Worm (Caenorhabditis elegans) whole organism, late embryonic: ENCODE results near the gene ZK105.3.

Experiments
- F13H6.1 ChIP-seq: sonication (generic microtip); optimal IDR thresholded peaks from 2 replicates; lab custom pipeline; 2016; ENCODE audit warnings: missing genetic modification characterization, missing compliant biosample characterization
- ama-1 ChIP-seq: fragments of 150-350 bp; optimal IDR thresholded peaks from 2 replicates; lab custom pipeline; 2014
- ceh-9 ChIP-seq: sonication (generic microtip); optimal IDR thresholded peaks from 2 replicates; lab custom pipeline; 2016; ENCODE audit warnings: mild to moderate bottlenecking, missing genetic modification characterization, inconsistent platforms, missing compliant biosample characterization
- hlh-13 ChIP-seq: fragments of 200-800 bp; sonication (Bioruptor generic); optimal IDR thresholded peaks from 2 replicates; lab custom pipeline; 2018; ENCODE audit warnings: mild to moderate bottlenecking, missing genetic modification characterization, missing compliant biosample characterization
- hlh-8 ChIP-seq: sonication (generic microtip); optimal IDR thresholded peaks from 2 replicates; lab custom pipeline; 2016; ENCODE audit warnings: missing genotype, missing genetic modification characterization, missing compliant biosample characterization
- nfya-1 ChIP-seq: sonication (generic microtip); optimal IDR thresholded peaks from 2 replicates; lab custom pipeline; 2017; ENCODE audit warnings: missing genetic modification characterization, mild to moderate bottlenecking, missing compliant biosample characterization, antibody characterized with exemption, moderate library complexity
- nhr-11 ChIP-seq: fragments of 150-350 bp; optimal IDR thresholded peaks from 2 replicates; lab custom pipeline; 2014; ENCODE audit warnings: missing biosample characterization, missing genetic modification characterization
- nhr-232 ChIP-seq: sonication (generic microtip); optimal IDR thresholded peaks from 2 replicates; lab custom pipeline; 2016; ENCODE audit warnings: missing genetic modification characterization, missing compliant biosample characterization
- pat-9 ChIP-seq: fragments of 200-800 bp; sonication (Bioruptor generic); optimal IDR thresholded peaks from 2 replicates; lab custom pipeline; 2018; ENCODE audit warnings: mild to moderate bottlenecking, missing genetic modification characterization, moderate library complexity, missing compliant biosample characterization
- pha-2 ChIP-seq: sonication (generic microtip); optimal IDR thresholded peaks from 2 replicates; lab custom pipeline; 2017; ENCODE audit warnings: mild to moderate bottlenecking, missing genetic modification characterization, missing compliant biosample characterization
- pha-4 ChIP-seq: fragments of 150-350 bp; optimal IDR thresholded peaks from 2 replicates; lab custom pipeline; 2018; ENCODE audit warnings: missing biosample characterization, missing genetic modification reagents, missing genetic modification characterization

- TF ChIP-seq pha-2 (tag; lab: Kevin White, UChicago) (no peak), hlh-8 (tag; lab: Kevin White, UChicago) (no peak), nhr-11 (tag; lab: Kevin White, UChicago) (no peak), pha-4 (tag; lab: Kevin White, UChicago) (no peak), pat-9 (tag; lab: Kevin White, UChicago) (no peak), ceh-9 (tag; lab: Kevin White, UChicago) (no peak), F13H6.1 (tag; lab: Kevin White, UChicago) (no peak), ama-1 (lab: Kevin White, UChicago) (no peak), nhr-232 (no peak), hlh-13 (GFP tag; lab: Kevin White, UChicago) (no peak), nfya-1 (tag; lab: Kevin White, UChicago) (no peak)
Observed at ce11 chrV:7744068-7744467, 47.1 kb downstream of the ZK105.3 start.
